Worm (Caenorhabditis elegans): ENCODE measurements around the gene ceh-93.

- TF ChIP-seq med-1 (GFP tag; optimal IDR thresholded peaks at IDR 0.05; ENCODE audit: insufficient read depth) (no peak), flt-1 (GFP tag; IDR thresholded peaks at IDR 0.05) (no peak), cog-1 (tag; optimal IDR thresholded peaks at IDR 0.05) (no peak), ztf-23 (GFP tag; IDR thresholded peaks at IDR 0.05) (no peak), tab-1 (GFP tag; IDR thresholded peaks at IDR 0.05) (no peak)
These were observed 35.2 kb upstream of the ceh-93 start for ce11 chrX:423757-424156.
